Worm (Caenorhabditis elegans) whole organism, L2 larva: ENCODE measurements around the gene srw-62.

Experiments used
- R02D3.7 ChIP-seq: fragments of 150-350 bp; optimal IDR thresholded peaks from 2 replicates; lab custom pipeline; 2014; ENCODE audit warnings: missing biosample characterization, missing genetic modification characterization
- fos-1 ChIP-seq: fragments of 150-350 bp; optimal IDR thresholded peaks from 2 replicates; lab custom pipeline; 2014; ENCODE audit warnings: missing biosample characterization, missing genetic modification characterization
- lin-11 ChIP-seq: fragments of 150-350 bp; sonication (generic microtip); optimal IDR thresholded peaks from 2 replicates; lab custom pipeline; 2014; ENCODE audit warnings: missing biosample characterization, missing genetic modification characterization, inconsistent platforms, mixed read lengths
- lin-39 ChIP-seq: fragments of 150-350 bp; optimal IDR thresholded peaks from 2 replicates; lab custom pipeline; 2014; ENCODE audit warnings: missing biosample characterization, missing genetic modification reagents, missing genetic modification characterization
- lsy-2 ChIP-seq, 2 experiments: fragments of 150-350 bp in 1 of 2; sonication (generic microtip) in 1 of 2; optimal IDR thresholded peaks; 2 replicates each; lab custom pipeline; 2014 to 2017; ENCODE audit warnings: missing biosample characterization in 2 of 2, missing genetic modification characterization in 2 of 2
- nhr-11 ChIP-seq: fragments of 150-350 bp; optimal IDR thresholded peaks from 2 replicates; lab custom pipeline; 2014; ENCODE audit warnings: missing biosample characterization, missing genetic modification characterization
- nhr-12 ChIP-seq: fragments of 150-350 bp; optimal IDR thresholded peaks from 2 replicates; lab custom pipeline; 2014; ENCODE audit warnings: missing biosample characterization, missing genetic modification characterization
- nhr-23 ChIP-seq: fragments of 150-350 bp; optimal IDR thresholded peaks from 2 replicates; lab custom pipeline; 2014; ENCODE audit warnings: missing biosample characterization, missing genetic modification reagents, missing genetic modification characterization
- nhr-25 ChIP-seq: fragments of 150-350 bp; sonication (generic microtip); optimal IDR thresholded peaks from 3 replicates; lab custom pipeline; 2014; ENCODE audit warnings: missing biosample characterization, missing genetic modification characterization
- nhr-77 ChIP-seq: fragments of 150-350 bp; optimal IDR thresholded peaks from 2 replicates; lab custom pipeline; 2014; ENCODE audit warnings: missing biosample characterization, missing genetic modification characterization
- skn-1 ChIP-seq: sonication (generic microtip); optimal IDR thresholded peaks from 2 replicates; lab custom pipeline; 2017; ENCODE audit warnings: missing biosample characterization, missing genetic modification characterization
- unc-62 ChIP-seq: fragments of 150-350 bp; optimal IDR thresholded peaks from 2 replicates; lab custom pipeline; 2014; ENCODE audit warnings: missing biosample characterization, missing genetic modification reagents, missing genetic modification characterization
- ztf-11 ChIP-seq: sonication (generic microtip); optimal IDR thresholded peaks from 2 replicates; lab custom pipeline; 2017; ENCODE audit warnings: missing biosample characterization, missing genetic modification characterization
- ztf-4 ChIP-seq: fragments of 150-350 bp; optimal IDR thresholded peaks from 2 replicates; lab custom pipeline; 2014; ENCODE audit warnings: missing biosample characterization, missing genetic modification characterization

- no peak for TF ChIP-seq unc-62
- no peak for TF ChIP-seq nhr-23 (tag; lab: Kevin White, UChicago)
- TF ChIP-seq ztf-11 (tag; lab: Kevin White, UChicago): no peak
- TF ChIP-seq lin-39: no peak
- no peak for TF ChIP-seq fos-1 (tag; lab: Kevin White, UChicago)
- TF ChIP-seq nhr-25 (tag; lab: Kevin White, UChicago): no peak
- TF ChIP-seq R02D3.7 (tag; lab: Kevin White, UChicago): no peak
- no peak for TF ChIP-seq ztf-4
- no peak for TF ChIP-seq lin-11 (tag; lab: Kevin White, UChicago)
- TF ChIP-seq nhr-12 (tag; lab: Kevin White, UChicago): no peak
- TF ChIP-seq nhr-11 (tag; lab: Kevin White, UChicago): no peak
- no peak for TF ChIP-seq skn-1 (tag; lab: Kevin White, UChicago)
- TF ChIP-seq nhr-77 (tag; lab: Kevin White, UChicago): no peak
- no peak for TF ChIP-seq lsy-2 (tag; optimal IDR thresholded peaks at IDR 0.05; lab: Kevin White, UChicago)
These were observed 29.7 kb downstream of the srw-62 start, which contains the start of gene mdt-10 for ce11 chrII:7854942-7855341.
